Worm (Caenorhabditis elegans) whole organism, L1 larva: ENCODE measurements around the gene C33F10.8.
A peak's percentile ranks its signal among the peaks of the same experiment; 100 is the strongest.

Experiments
- C34B4.2 ChIP-seq: sonication (generic microtip); optimal IDR thresholded peaks from 2 replicates; lab custom pipeline; 2017; ENCODE audit warnings: mild to moderate bottlenecking, missing genetic modification characterization, missing compliant biosample characterization
- F16B12.6 ChIP-seq: fragments of 150-350 bp; optimal IDR thresholded peaks from 2 replicates; lab custom pipeline; 2014; ENCODE audit warnings: missing biosample characterization, missing genetic modification characterization
- Y116A8C.19 ChIP-seq: sonication (generic microtip); optimal IDR thresholded peaks from 2 replicates; lab custom pipeline; 2016; ENCODE audit warnings: missing compliant biosample characterization, missing genetic modification characterization, borderline replicate concordance
- alr-1 ChIP-seq: fragments of 200-800 bp; sonication (Bioruptor generic); optimal IDR thresholded peaks from 2 replicates; lab custom pipeline; 2018; ENCODE audit warnings: borderline replicate concordance, mild to moderate bottlenecking, missing genetic modification characterization, missing compliant biosample characterization
- ama-1 ChIP-seq: fragments of 150-350 bp; optimal IDR thresholded peaks from 2 replicates; lab custom pipeline; 2014
- ceh-82 ChIP-seq, 3 experiments: fragments of 150-350 bp in 1 of 3; sonication (generic microtip) in 2 of 3; optimal IDR thresholded peaks; 2 replicates each; lab custom pipeline; 2014 to 2017; ENCODE audit warnings: missing biosample characterization in 3 of 3, missing genetic modification characterization in 3 of 3
- ceh-88 ChIP-seq: fragments of 200-800 bp; sonication (Bioruptor generic); IDR thresholded peaks from 2 replicates; pipeline ENCODE4 v1.3.6; 2022; ENCODE audit warnings: missing genetic modification characterization, missing compliant biosample characterization
- ceh-90 ChIP-seq: sonication (generic microtip); optimal IDR thresholded peaks from 2 replicates; lab custom pipeline; 2016; ENCODE audit warnings: missing genetic modification characterization, missing compliant biosample characterization
- ces-1 ChIP-seq: fragments of 150-350 bp; optimal IDR thresholded peaks from 2 replicates; lab custom pipeline; 2014; ENCODE audit warnings: missing biosample characterization, missing genetic modification reagents, missing genetic modification characterization
- dsc-1 ChIP-seq: sonication (generic microtip); optimal IDR thresholded peaks from 2 replicates; lab custom pipeline; 2016; ENCODE audit warnings: mild to moderate bottlenecking, missing genetic modification characterization, missing compliant biosample characterization
- efl-3 ChIP-seq: fragments of 200-800 bp; sonication (Bioruptor generic); optimal IDR thresholded peaks from 2 replicates; lab custom pipeline; 2018; ENCODE audit warnings: mild to moderate bottlenecking, missing genetic modification characterization, missing compliant biosample characterization
- egl-27 ChIP-seq, 2 experiments: fragments of 150-350 bp in 1 of 2; sonication (generic microtip); optimal IDR thresholded peaks; 3 replicates each; lab custom pipeline; 2017 to 2018; ENCODE audit warnings: missing biosample characterization in 2 of 2, missing genetic modification characterization in 2 of 2, missing genetic modification reagents in 2 of 2
- elt-2 ChIP-seq: sonication (generic microtip); optimal IDR thresholded peaks from 2 replicates; lab custom pipeline; 2016; ENCODE audit warnings: missing genetic modification characterization, mild to moderate bottlenecking, inconsistent platforms, missing compliant biosample characterization, missing genetic modification reagents
- elt-3 ChIP-seq, 6 experiments: fragments of 150-350 bp in 1 of 6; sonication (generic microtip); optimal IDR thresholded peaks; 2 replicates each; lab custom pipeline; 2017 to 2018; ENCODE audit warnings: missing biosample characterization in 6 of 6, missing genetic modification characterization in 6 of 6, inconsistent platforms in 1 of 6
- fkh-4 ChIP-seq: sonication (generic microtip); optimal IDR thresholded peaks from 2 replicates; lab custom pipeline; 2016; ENCODE audit warnings: missing compliant biosample characterization, missing genetic modification characterization, borderline replicate concordance
- fkh-8 ChIP-seq: sonication (generic microtip); optimal IDR thresholded peaks from 2 replicates; lab custom pipeline; 2016; ENCODE audit warnings: mild to moderate bottlenecking, missing genetic modification characterization, missing compliant biosample characterization
- fos-1 ChIP-seq: fragments of 150-350 bp; optimal IDR thresholded peaks from 2 replicates; lab custom pipeline; 2014; ENCODE audit warnings: missing biosample characterization, missing genetic modification characterization
- hlh-17 ChIP-seq: fragments of 200-800 bp; sonication (Bioruptor generic); optimal IDR thresholded peaks from 2 replicates; lab custom pipeline; 2018; ENCODE audit warnings: missing genetic modification characterization, mild to moderate bottlenecking, missing compliant biosample characterization, moderate library complexity, borderline replicate concordance
- irx-1 ChIP-seq: sonication (generic microtip); optimal IDR thresholded peaks from 2 replicates; lab custom pipeline; 2016; ENCODE audit warnings: missing genetic modification characterization, missing compliant biosample characterization
- jun-1 ChIP-seq: fragments of 150-350 bp; optimal IDR thresholded peaks from 2 replicates; lab custom pipeline; 2014; ENCODE audit warnings: missing biosample characterization, missing genetic modification reagents, missing genetic modification characterization
- lin-14 ChIP-seq: fragments of 200-800 bp; sonication (Bioruptor generic); optimal IDR thresholded peaks from 2 replicates; lab custom pipeline; 2018; ENCODE audit warnings: mild to moderate bottlenecking, missing genetic modification characterization, moderate library complexity, missing compliant biosample characterization
- lin-35 ChIP-seq, 2 experiments: fragments of 150-350 bp; optimal IDR thresholded peaks; 2 replicates each; lab custom pipeline; 2014; ENCODE audit warnings: missing biosample characterization in 2 of 2, missing genetic modification characterization in 2 of 2, missing genetic modification reagents in 2 of 2
- lin-39 ChIP-seq: fragments of 150-350 bp; optimal IDR thresholded peaks from 2 replicates; lab custom pipeline; 2014; ENCODE audit warnings: missing biosample characterization, missing genetic modification reagents, missing genetic modification characterization
- lir-3 ChIP-seq: sonication (generic microtip); optimal IDR thresholded peaks from 2 replicates; lab custom pipeline; 2016; ENCODE audit warnings: mild to moderate bottlenecking, missing genetic modification characterization, moderate library complexity, missing compliant biosample characterization; ENCODE audit not compliant: poor library complexity
- lsy-2 ChIP-seq, 2 experiments: fragments of 150-350 bp; optimal IDR thresholded peaks; 2 replicates each; lab custom pipeline; 2014; ENCODE audit warnings: missing biosample characterization in 2 of 2, missing genetic modification characterization in 2 of 2
- mef-2 ChIP-seq: fragments of 150-350 bp; optimal IDR thresholded peaks from 2 replicates; lab custom pipeline; 2014; ENCODE audit warnings: missing biosample characterization, missing genetic modification characterization
- mep-1 ChIP-seq: fragments of 150-350 bp; optimal IDR thresholded peaks from 2 replicates; lab custom pipeline; 2014; ENCODE audit warnings: missing biosample characterization, missing genetic modification characterization
- nhr-11 ChIP-seq: fragments of 150-350 bp; optimal IDR thresholded peaks from 2 replicates; lab custom pipeline; 2014; ENCODE audit warnings: missing biosample characterization, missing genetic modification characterization
- nhr-237 ChIP-seq: fragments of 150-350 bp; optimal IDR thresholded peaks from 2 replicates; lab custom pipeline; 2014; ENCODE audit warnings: missing biosample characterization, missing genetic modification characterization
- nhr-28 ChIP-seq: fragments of 150-350 bp; optimal IDR thresholded peaks from 2 replicates; lab custom pipeline; 2014; ENCODE audit warnings: missing biosample characterization, missing genetic modification characterization
- nhr-47 ChIP-seq: sonication (generic microtip); optimal IDR thresholded peaks from 2 replicates; lab custom pipeline; 2016; ENCODE audit warnings: mild to moderate bottlenecking, missing genetic modification characterization, moderate library complexity, missing compliant biosample characterization
- nhr-71 ChIP-seq: sonication (generic microtip); optimal IDR thresholded peaks from 2 replicates; lab custom pipeline; 2016; ENCODE audit warnings: mild to moderate bottlenecking, missing genetic modification characterization, moderate library complexity, missing compliant biosample characterization
- nhr-77 ChIP-seq: fragments of 150-350 bp; optimal IDR thresholded peaks from 2 replicates; lab custom pipeline; 2014; ENCODE audit warnings: missing biosample characterization, missing genetic modification characterization
- nhr-84 ChIP-seq: sonication (generic microtip); optimal IDR thresholded peaks from 2 replicates; lab custom pipeline; 2017; ENCODE audit warnings: missing biosample characterization, missing genetic modification characterization
- nhr-85 ChIP-seq: sonication (generic microtip); peaks from one replicate; lab custom pipeline; 2016; ENCODE audit warnings: missing genetic modification characterization, inconsistent platforms, missing compliant biosample characterization
- pag-3 ChIP-seq: sonication (generic microtip); optimal IDR thresholded peaks from 2 replicates; lab custom pipeline; 2017; ENCODE audit warnings: missing genetic modification characterization, mild to moderate bottlenecking, missing compliant biosample characterization, antibody characterized with exemption, borderline replicate concordance; ENCODE audit not compliant: insufficient read depth
- pax-3 ChIP-seq: fragments of 200-800 bp; sonication (Bioruptor generic); optimal IDR thresholded peaks from 2 replicates; lab custom pipeline; 2018; ENCODE audit warnings: mild to moderate bottlenecking, missing genetic modification characterization, moderate library complexity, missing compliant biosample characterization
- pqm-1 ChIP-seq: sonication (generic microtip); optimal IDR thresholded peaks from 3 replicates; lab custom pipeline; 2017; ENCODE audit warnings: missing biosample characterization, missing genetic modification characterization
- skn-1 ChIP-seq: fragments of 150-350 bp; optimal IDR thresholded peaks from 2 replicates; lab custom pipeline; 2014; ENCODE audit warnings: missing biosample characterization, missing genetic modification characterization
- snu-23 ChIP-seq: sonication (generic microtip); optimal IDR thresholded peaks from 2 replicates; lab custom pipeline; 2016; ENCODE audit warnings: missing genetic modification characterization, missing compliant biosample characterization
- sox-4 ChIP-seq: sonication (generic microtip); optimal IDR thresholded peaks from 2 replicates; lab custom pipeline; 2016; ENCODE audit warnings: missing genetic modification characterization, missing compliant biosample characterization
- sptf-1 ChIP-seq: fragments of 150-350 bp; optimal IDR thresholded peaks from 2 replicates; lab custom pipeline; 2014; ENCODE audit warnings: missing biosample characterization, missing genetic modification characterization
- sup-37 ChIP-seq: fragments of 200-800 bp; sonication (Bioruptor generic); optimal IDR thresholded peaks from 2 replicates; lab custom pipeline; 2018; ENCODE audit warnings: mild to moderate bottlenecking, missing genetic modification characterization, missing compliant biosample characterization
- tlp-1 ChIP-seq: fragments of 150-350 bp; optimal IDR thresholded peaks from 2 replicates; lab custom pipeline; 2014; ENCODE audit warnings: missing biosample characterization, missing genetic modification characterization
- unc-130 ChIP-seq: fragments of 150-350 bp; optimal IDR thresholded peaks from 2 replicates; lab custom pipeline; 2017; ENCODE audit warnings: missing biosample characterization, missing genetic modification characterization, inconsistent platforms
- unc-62 ChIP-seq: fragments of 150-350 bp; optimal IDR thresholded peaks from 2 replicates; lab custom pipeline; 2014; ENCODE audit warnings: missing biosample characterization, missing genetic modification reagents, missing genetic modification characterization
- unc-86 ChIP-seq: sonication (generic microtip); optimal IDR thresholded peaks from 2 replicates; lab custom pipeline; 2016; ENCODE audit warnings: missing genetic modification characterization, missing compliant biosample characterization
- unc-98 ChIP-seq: fragments of 200-800 bp; sonication (Bioruptor generic); IDR thresholded peaks from 2 replicates; pipeline ENCODE4 v1.3.6; 2022; ENCODE audit warnings: missing genetic modification characterization, missing compliant biosample characterization
- vab-15 ChIP-seq: sonication (generic microtip); optimal IDR thresholded peaks from 2 replicates; lab custom pipeline; 2017; ENCODE audit warnings: missing genotype, mild to moderate bottlenecking, missing genetic modification characterization, missing compliant biosample characterization
- zag-1 ChIP-seq: fragments of 150-350 bp; optimal IDR thresholded peaks from 2 replicates; lab custom pipeline; 2014; ENCODE audit warnings: missing biosample characterization, missing genetic modification characterization
- ztf-11 ChIP-seq, 2 experiments: sonication (generic microtip); optimal IDR thresholded peaks; 2 replicates each; lab custom pipeline; 2016 to 2017; ENCODE audit warnings: missing genetic modification characterization in 2 of 2, missing biosample characterization in 1 of 2, missing compliant biosample characterization in 1 of 2

The C33F10.8 gene

ce11 chrII:4857086-4857485 is 32.1 kb upstream of the C33F10.8 start (continued):
- TF ChIP-seq lin-39 (tag; lab: Kevin White, UChicago) (no peak), lir-3 (no peak), unc-62 (no peak), nhr-11 (no peak)
- TF ChIP-seq, all 84 proteins: peak for 10

DNA sequence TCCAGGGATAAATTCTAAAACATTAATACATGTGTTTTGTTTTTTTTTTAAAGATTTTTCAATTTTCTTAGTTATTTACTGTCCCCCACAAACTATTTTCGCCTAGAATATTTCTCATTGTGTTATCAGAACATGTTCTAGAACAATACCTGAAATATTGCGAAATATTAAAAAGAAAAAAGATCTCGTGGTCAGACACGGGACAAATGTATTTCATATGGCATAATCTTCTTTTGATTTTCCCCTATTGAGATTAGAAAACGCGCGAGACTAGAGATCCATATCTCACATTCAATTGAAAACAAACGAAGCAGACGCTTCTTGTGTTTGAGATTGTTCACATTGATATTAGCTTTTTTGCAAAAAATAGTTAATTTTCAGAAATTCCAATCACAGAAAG is 31.1 kb upstream of the C33F10.8 start:
- TF ChIP-seq unc-130 (tag; lab: Kevin White, UChicago): no peak
- TF ChIP-seq nhr-84 (tag; lab: Kevin White, UChicago): no peak
- TF ChIP-seq nhr-28: no peak
- TF ChIP-seq fos-1 (tag; lab: Kevin White, UChicago): no peak
- TF ChIP-seq efl-3: no peak
- no peak for TF ChIP-seq pqm-1 (tag; lab: Kevin White, UChicago)
- peak; percentile 26 for TF ChIP-seq sox-4 (tag; lab: Kevin White, UChicago)
- no peak for TF ChIP-seq unc-98 (GFP tag; lab: Robert Waterston, UW)
- TF ChIP-seq nhr-85 (tag; lab: Kevin White, UChicago): peak; percentile 88
- TF ChIP-seq elt-2 (tag; lab: Kevin White, UChicago): peak; percentile 11
- no peak for TF ChIP-seq ama-1 (lab: Kevin White, UChicago)
- no peak for TF ChIP-seq pag-3 (tag; lab: Kevin White, UChicago)
- peak in 1 of 2 experiments; percentile 58 for TF ChIP-seq lin-35 (GFP tag; optimal IDR thresholded peaks at IDR 0.05; lab: Kevin White, UChicago)
- no peak for TF ChIP-seq nhr-237 (tag; lab: Kevin White, UChicago)
- TF ChIP-seq alr-1 (tag; lab: Kevin White, UChicago): no peak
- peak; percentile 25 for TF ChIP-seq nhr-47 (tag; lab: Kevin White, UChicago)
- no peak for TF ChIP-seq mef-2
- TF ChIP-seq zag-1: no peak
- TF ChIP-seq fkh-8 (tag; lab: Kevin White, UChicago): peak; percentile 45
- TF ChIP-seq nhr-11: no peak
- TF ChIP-seq ceh-90 (tag; lab: Kevin White, UChicago): no peak
- no peak for TF ChIP-seq sup-37 (GFP tag; lab: Kevin White, UChicago)
- peak; percentile 57 for TF ChIP-seq skn-1 (tag; lab: Kevin White, UChicago)
- no peak for TF ChIP-seq unc-62
- no peak for TF ChIP-seq ztf-11 (tag; optimal IDR thresholded peaks at IDR 0.05; lab: Kevin White, UChicago)
- TF ChIP-seq nhr-77 (tag; lab: Kevin White, UChicago): no peak
- TF ChIP-seq Y116A8C.19 (tag; lab: Kevin White, UChicago): no peak
- no peak for TF ChIP-seq vab-15 (tag; lab: Kevin White, UChicago)
- TF ChIP-seq F16B12.6 (tag; lab: Kevin White, UChicago): no peak
- no peak for TF ChIP-seq unc-86 (tag; lab: Kevin White, UChicago)
- no peak for TF ChIP-seq irx-1 (tag; lab: Kevin White, UChicago)
- no peak for TF ChIP-seq fkh-4 (tag; lab: Kevin White, UChicago)
- TF ChIP-seq mep-1 (tag; lab: Kevin White, UChicago): peak; percentile 41
- TF ChIP-seq pax-3 (tag; lab: Kevin White, UChicago): peak; percentile 38
- no peak for TF ChIP-seq jun-1 (tag; lab: Kevin White, UChicago)
- peak; percentile 64 for TF ChIP-seq nhr-71 (tag; lab: Kevin White, UChicago)
- peak; percentile 52 for TF ChIP-seq lin-14 (GFP tag; lab: Kevin White, UChicago)
- no peak for TF ChIP-seq ces-1 (GFP tag; lab: Kevin White, UChicago)
- peak; percentile 30 for TF ChIP-seq snu-23 (GFP tag; lab: Kevin White, UChicago)
- peak; percentile 70 for TF ChIP-seq dsc-1 (tag; lab: Kevin White, UChicago)
- no peak for TF ChIP-seq egl-27 (tag; optimal IDR thresholded peaks at IDR 0.05; lab: Kevin White, UChicago)
- TF ChIP-seq sptf-1 (tag; lab: Kevin White, UChicago): no peak
- TF ChIP-seq elt-3 (tag; optimal IDR thresholded peaks at IDR 0.05; lab: Kevin White, UChicago): peak in 1 of 6 experiments; percentile 56
- TF ChIP-seq C34B4.2 (tag; lab: Kevin White, UChicago): no peak
- TF ChIP-seq lir-3: no peak
- TF ChIP-seq tlp-1: no peak
- peak in 1 of 2 experiments; percentile 34 for TF ChIP-seq lsy-2 (tag; optimal IDR thresholded peaks at IDR 0.05; lab: Kevin White, UChicago)
- TF ChIP-seq ceh-88 (GFP tag; lab: Robert Waterston, UW): no peak
- no peak for TF ChIP-seq hlh-17
- no peak for TF ChIP-seq ceh-82 (tag; optimal IDR thresholded peaks at IDR 0.05; lab: Kevin White, UChicago)
